Fruit fly (Drosophila melanogaster): ENCODE data around the gene Taf3.

The Taf3 gene

dm6 chr4:468634-469238 lies 2.1 kb upstream of the Taf3 start (continued):
- TF ChIP-seq CkIIα-i1 (GFP tag; IDR thresholded peaks at IDR 0.05): no peak
- TF ChIP-seq Dref (GFP tag; IDR thresholded peaks at IDR 0.05): no peak
- no peak for TF ChIP-seq tap (tag; optimal IDR thresholded peaks at IDR 0.05)
- TF ChIP-seq Gsc (GFP tag; IDR thresholded peaks at IDR 0.05): no peak
- TF ChIP-seq CG10147 (GFP tag; optimal IDR thresholded peaks at IDR 0.05): no peak
- TF ChIP-seq tx (GFP tag; optimal IDR thresholded peaks at IDR 0.05): no peak
- no peak for TF ChIP-seq Dbx (GFP tag; IDR thresholded peaks at IDR 0.05)
- TF ChIP-seq CG12942 (GFP tag; optimal IDR thresholded peaks at IDR 0.05): no peak
- no peak for TF ChIP-seq CG7987 (GFP tag; optimal IDR thresholded peaks at IDR 0.05)
- TF ChIP-seq MESR4 (GFP tag; optimal IDR thresholded peaks at IDR 0.05): peak; percentile 20
- no peak for TF ChIP-seq Dip2 (GFP tag; IDR thresholded peaks at IDR 0.05)
- 0 out of 2 replicates have a peak, but pooled peaks have one; percentile 7 for TF ChIP-seq Xrp1 (GFP tag; IDR thresholded peaks at IDR 0.05)
- no peak for TF ChIP-seq grn (GFP tag; optimal IDR thresholded peaks at IDR 0.05)
- TF ChIP-seq zfh2 (GFP tag; optimal IDR thresholded peaks at IDR 0.05): no peak
- no peak for TF ChIP-seq Hand (GFP tag; optimal IDR thresholded peaks at IDR 0.05)
- TF ChIP-seq sens (GFP tag): peak; percentile 63
- TF ChIP-seq CG10321 (GFP tag; IDR thresholded peaks at IDR 0.05): no peak
- TF ChIP-seq Sox102F (GFP tag; optimal IDR thresholded peaks at IDR 0.05): no peak
- no peak for TF ChIP-seq CG30403 (GFP tag; optimal IDR thresholded peaks at IDR 0.05)
- no peak for TF ChIP-seq Abd-B (GFP tag; optimal IDR thresholded peaks at IDR 0.05)

dm6 chr4:468031-468430 lies 1.4 kb upstream of the Taf3 start:
- TF ChIP-seq Dbx (GFP tag; IDR thresholded peaks at IDR 0.05) (no peak), Myb (GFP tag; optimal IDR thresholded peaks at IDR 0.05) (peak; percentile 4), D19A (tag; optimal IDR thresholded peaks at IDR 0.05) (peak; percentile 53), Optix (GFP tag; IDR thresholded peaks at IDR 0.05) (no peak), CG7357 (GFP tag; IDR thresholded peaks at IDR 0.05) (no peak), pros (GFP tag; optimal IDR thresholded peaks at IDR 0.05) (peak; percentile 82), CG2199 (GFP tag; IDR thresholded peaks at IDR 0.05) (peak; percentile 91), CG8290 (GFP tag; optimal IDR thresholded peaks at IDR 0.05) (peak; percentile 28), CG8290 (tag; optimal IDR thresholded peaks at IDR 0.05) (no peak), CG4617 (GFP tag; optimal IDR thresholded peaks at IDR 0.05; ENCODE audit: borderline replicate concordance) (no peak), CG11723 (GFP tag; optimal IDR thresholded peaks at IDR 0.05) (peak; percentile 36), eve (GFP tag; optimal IDR thresholded peaks at IDR 0.05) (peak in 1 of 2 experiments; percentile 57), CG1603 (tag; optimal IDR thresholded peaks at IDR 0.05) (peak; percentile 23), CG13894 (tag; optimal IDR thresholded peaks at IDR 0.05) (peak; percentile 76), MESR4 (GFP tag; optimal IDR thresholded peaks at IDR 0.05) (peak; percentile 2), onecut (GFP tag; IDR thresholded peaks at IDR 0.05) (peak; percentile 78)

- TF ChIP-seq mld (GFP tag; IDR thresholded peaks at IDR 0.05; ENCODE audit: partially characterized antibody) (no peak), gsb-n (tag; optimal IDR thresholded peaks at IDR 0.05) (no peak), h (optimal IDR thresholded peaks at IDR 0.05) (no peak), toy (GFP tag; IDR thresholded peaks at IDR 0.05) (no peak), gem (tag; optimal IDR thresholded peaks at IDR 0.05) (peak; percentile 9), ab (GFP tag; optimal IDR thresholded peaks at IDR 0.05) (no peak), CHES-1-like (GFP tag; optimal IDR thresholded peaks at IDR 0.05) (no peak), Taf1 (GFP tag; IDR thresholded peaks at IDR 0.05) (no peak), CG32767 (GFP tag; IDR thresholded peaks at IDR 0.05) (no peak), hbn (GFP tag; IDR thresholded peaks at IDR 0.05; ENCODE audit: partially characterized antibody) (no peak), trh (GFP tag; optimal IDR thresholded peaks at IDR 0.05) (no peak), NFAT (GFP tag; IDR thresholded peaks at IDR 0.05) (no peak), croc (GFP tag; conservative IDR thresholded peaks at IDR 0.05) (no peak), shn (GFP tag; optimal IDR thresholded peaks at IDR 0.05) (no peak), CG1024 (GFP tag; IDR thresholded peaks at IDR 0.05) (peak; percentile 93; the same call in 1 of the 2 replicates), CG1603 (tag; optimal IDR thresholded peaks at IDR 0.05) (peak; percentile 57), CG8924 (tag; optimal IDR thresholded peaks at IDR 0.05) (no peak)
These were observed 480 bp upstream of the Taf3 start, which contains the start of gene CG33941 for dm6 chr4:466976-467639. TSS of gene CG33941 (plus strand) at chr4:467497.
